Fruit fly (Drosophila melanogaster): ENCODE measurements around the gene zfh1.

Gene zfh1

dm6 chr3R:30808346-30809286 is 42.9 kb downstream of the zfh1 start, which contains the start of gene cindr (continued):
- no peak for TF ChIP-seq Taf1 (GFP tag; IDR thresholded peaks at IDR 0.05)
- TF ChIP-seq Camta (GFP tag; optimal IDR thresholded peaks at IDR 0.05), result peak; percentile 19
- TF ChIP-seq amos (GFP tag; IDR thresholded peaks at IDR 0.05; ENCODE audit: partially characterized antibody), result peak; percentile 62
- no peak for TF ChIP-seq eve (GFP tag; optimal IDR thresholded peaks at IDR 0.05)
- no peak for TF ChIP-seq oc (tag; optimal IDR thresholded peaks at IDR 0.05)
- TF ChIP-seq CG4617 (GFP tag; optimal IDR thresholded peaks at IDR 0.05; ENCODE audit: borderline replicate concordance), result peak; percentile 46
- no peak for TF ChIP-seq mld (GFP tag; IDR thresholded peaks at IDR 0.05; ENCODE audit: partially characterized antibody)
- no peak for TF ChIP-seq CG8089 (GFP tag; optimal IDR thresholded peaks at IDR 0.05)
- TF ChIP-seq HLH54F (GFP tag; optimal IDR thresholded peaks at IDR 0.05), result peak; percentile 37
- no peak for TF ChIP-seq gsb (GFP tag; IDR thresholded peaks at IDR 0.05)
- TF ChIP-seq CG11723 (GFP tag; optimal IDR thresholded peaks at IDR 0.05), result no peak
- TF ChIP-seq BtbVII (GFP tag; optimal IDR thresholded peaks at IDR 0.05), result no peak
- TF ChIP-seq shn (GFP tag; optimal IDR thresholded peaks at IDR 0.05), result peak; percentile 49
- TF ChIP-seq CG32772 (GFP tag; IDR thresholded peaks at IDR 0.05), result no peak
- TF ChIP-seq MBD-R2 (GFP tag; IDR thresholded peaks at IDR 0.05), result peak; percentile 63
- no peak for TF ChIP-seq Kr (GFP tag; optimal IDR thresholded peaks at IDR 0.05)
- peak; percentile 30 for TF ChIP-seq CG16815 (GFP tag; optimal IDR thresholded peaks at IDR 0.05)
- 0 out of 2 replicates have a peak, but pooled peaks have one; percentile 6 for TF ChIP-seq Rx (GFP tag; IDR thresholded peaks at IDR 0.05)
- no peak for TF ChIP-seq corto (GFP tag; optimal IDR thresholded peaks at IDR 0.05)
- TF ChIP-seq Fer3 (tag; optimal IDR thresholded peaks at IDR 0.05), result peak; percentile 2
- no peak for TF ChIP-seq zfh1 (GFP tag; IDR thresholded peaks at IDR 0.05)
- TF ChIP-seq CG6765 (GFP tag; optimal IDR thresholded peaks at IDR 0.05), result no peak
- no peak for TF ChIP-seq CG7357 (GFP tag; IDR thresholded peaks at IDR 0.05)
- TF ChIP-seq da (GFP tag; optimal IDR thresholded peaks at IDR 0.05), result no peak
- TF ChIP-seq B-H1 (GFP tag; IDR thresholded peaks at IDR 0.05), result no peak
- peak; percentile 55 for TF ChIP-seq CG2712 (tag; optimal IDR thresholded peaks at IDR 0.05)
- TF ChIP-seq crc (GFP tag; optimal IDR thresholded peaks at IDR 0.05), result no peak
- peak; percentile 40 for TF ChIP-seq ewg (GFP tag; optimal IDR thresholded peaks at IDR 0.05)
- peak; percentile 73; the same call in 2 of the 3 replicates for TF ChIP-seq ci (GFP tag; IDR thresholded peaks at IDR 0.05)
- peak; percentile 7 for TF ChIP-seq CG33557 (GFP tag; optimal IDR thresholded peaks at IDR 0.05)
- peak; percentile 70 for TF ChIP-seq kni (GFP tag; optimal IDR thresholded peaks at IDR 0.05)
- peak; percentile 50 for TF ChIP-seq Hr3 (GFP tag; optimal IDR thresholded peaks at IDR 0.05)
- no peak for TF ChIP-seq CG12236 (GFP tag; optimal IDR thresholded peaks at IDR 0.05)
- peak; percentile 53 for TF ChIP-seq p53 (GFP tag; optimal IDR thresholded peaks at IDR 0.05)
- TF ChIP-seq Max (GFP tag; optimal IDR thresholded peaks at IDR 0.05), result peak; percentile 17
- no peak for TF ChIP-seq eyg (GFP tag; optimal IDR thresholded peaks at IDR 0.05)
- TF ChIP-seq dpn (GFP tag; optimal IDR thresholded peaks at IDR 0.05), result peak; percentile 41 to 51
- no peak for TF ChIP-seq lbe (GFP tag; optimal IDR thresholded peaks at IDR 0.05)
- no peak for TF ChIP-seq CG11696 (GFP tag; IDR thresholded peaks at IDR 0.05)
- TF ChIP-seq CG30431 (GFP tag; optimal IDR thresholded peaks at IDR 0.05), result peak; percentile 23
- no peak for TF ChIP-seq yki (optimal IDR thresholded peaks at IDR 0.05)
- no peak for TF ChIP-seq luna (GFP tag; optimal IDR thresholded peaks at IDR 0.05)
- no peak for TF ChIP-seq crol (GFP tag; IDR thresholded peaks at IDR 0.05)
- peak; percentile 60 for TF ChIP-seq Sry-δ (GFP tag; optimal IDR thresholded peaks at IDR 0.05)
- peak; percentile 65 for TF ChIP-seq CG11504 (tag; optimal IDR thresholded peaks at IDR 0.05)
- no peak; the same call in 1 of the 3 replicates for TF ChIP-seq CG34422 (GFP tag; IDR thresholded peaks at IDR 0.05)
- TF ChIP-seq CG12219 (GFP tag; optimal IDR thresholded peaks at IDR 0.05), result no peak
- peak; percentile 92 for TF ChIP-seq Jarid2 (GFP tag; optimal IDR thresholded peaks at IDR 0.05)
- TF ChIP-seq cas (GFP tag; IDR thresholded peaks at IDR 0.05), result peak; percentile 57; the same call in 1 of the 2 replicates
- TF ChIP-seq lmd (GFP tag; IDR thresholded peaks at IDR 0.05), result peak; percentile 18; the same call in 1 of the 2 replicates
